Fruit fly (Drosophila melanogaster): ENCODE results near the gene CG3078.

CG3078 gene

DNA sequence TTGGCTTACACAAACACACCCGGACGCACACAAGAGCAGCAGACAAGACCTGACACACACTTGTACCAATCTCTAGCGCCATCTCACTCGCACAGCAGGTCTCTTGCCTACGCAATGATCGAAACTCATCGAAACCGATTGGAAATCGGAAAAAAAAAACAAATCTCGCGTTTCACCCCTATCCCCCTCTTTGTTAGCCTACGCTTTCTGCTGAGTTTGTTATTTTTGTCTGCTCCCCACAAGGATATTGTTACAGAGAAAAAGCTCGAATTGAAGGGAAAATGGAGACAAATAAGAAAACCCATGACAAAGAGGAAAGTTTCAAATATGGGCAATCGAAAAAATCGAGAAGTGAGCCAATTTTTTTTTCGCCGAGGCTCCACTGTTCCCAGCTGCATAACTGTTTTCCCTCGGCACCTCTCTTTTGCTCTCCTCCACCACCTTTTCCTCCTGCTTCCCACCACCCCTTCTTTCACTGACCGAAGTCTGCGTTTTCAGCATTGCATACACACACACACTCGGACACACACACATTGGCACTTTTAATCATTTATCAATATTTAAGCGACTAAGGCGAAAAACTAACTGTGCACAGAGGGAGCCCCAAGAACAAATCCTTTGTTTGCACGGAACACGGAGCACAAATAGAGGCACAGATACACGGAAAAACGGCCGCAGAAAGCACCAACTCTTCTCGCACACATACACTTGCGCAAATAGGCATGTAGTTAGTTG is 10.3 kb upstream of the CG3078 start (continued):
- TF ChIP-seq Hr38 (GFP tag; optimal IDR thresholded peaks at IDR 0.05) (no peak), CG31627 (GFP tag; optimal IDR thresholded peaks at IDR 0.05) (peak; percentile 54), Eip93F (GFP tag; optimal IDR thresholded peaks at IDR 0.05) (no peak), CG11294 (GFP tag; IDR thresholded peaks at IDR 0.05) (no peak), pdm3 (GFP tag; optimal IDR thresholded peaks at IDR 0.05) (peak; percentile 51), vri (GFP tag; optimal IDR thresholded peaks at IDR 0.05) (peak; percentile 48), CG9139 (GFP tag; optimal IDR thresholded peaks at IDR 0.05) (no peak), CG1621 (tag; optimal IDR thresholded peaks at IDR 0.05) (no peak), Eip75B (GFP tag; optimal IDR thresholded peaks at IDR 0.05) (peak; percentile 27), Hr4 (GFP tag; optimal IDR thresholded peaks at IDR 0.05) (peak; percentile 59), Blimp-1 (GFP tag; optimal IDR thresholded peaks at IDR 0.05) (no peak), fd85E (GFP tag; optimal IDR thresholded peaks at IDR 0.05) (no peak), CG16779 (tag; optimal IDR thresholded peaks at IDR 0.05) (no peak), dsx (GFP tag; optimal IDR thresholded peaks at IDR 0.05; ENCODE audit: poor library complexity, severe bottlenecking) (no peak), esn (GFP tag; optimal IDR thresholded peaks at IDR 0.05) (peak; percentile 43), CG4318 (GFP tag; optimal IDR thresholded peaks at IDR 0.05) (peak; percentile 50), CG10631 (GFP tag; optimal IDR thresholded peaks at IDR 0.05) (peak; percentile 36), achi (GFP tag; optimal IDR thresholded peaks at IDR 0.05) (peak; percentile 41), CG32006 (GFP tag; optimal IDR thresholded peaks at IDR 0.05) (peak; percentile 75), Ets21C (GFP tag; optimal IDR thresholded peaks at IDR 0.05) (peak; percentile 3), Gug (GFP tag; IDR thresholded peaks at IDR 0.05) (peak; percentile 46; the same call in 1 of the 2 replicates), ss (GFP tag; optimal IDR thresholded peaks at IDR 0.05) (peak; percentile 8 to 57), CG11902 (GFP tag; optimal IDR thresholded peaks at IDR 0.05) (peak; percentile 49), Ets96B (tag; optimal IDR thresholded peaks at IDR 0.05) (no peak), Eip78C (GFP tag) (peak; percentile 60)

dm6 chrX:2262511-2262910 is 2.8 kb upstream of the CG3078 start, which contains the start of the genes temp and CG3071:
TSS of gene temp (minus strand) at chrX:2262515.
TSS of gene CG3071 (plus strand) at chrX:2262837.
- TF ChIP-seq Gug (GFP tag; IDR thresholded peaks at IDR 0.05) (peak; percentile 27; the same call in 1 of the 2 replicates), svp (GFP tag) (peak; percentile 95), achi (GFP tag; optimal IDR thresholded peaks at IDR 0.05) (peak; percentile 33), ss (GFP tag; optimal IDR thresholded peaks at IDR 0.05) (peak; percentile 16 to 52), salr (GFP tag; optimal IDR thresholded peaks at IDR 0.05) (no peak), CG8632 (GFP tag; optimal IDR thresholded peaks at IDR 0.05) (peak; percentile 21), CG1621 (tag; optimal IDR thresholded peaks at IDR 0.05) (no peak), CG6792 (GFP tag; optimal IDR thresholded peaks at IDR 0.05) (peak; percentile 54), CG8319 (GFP tag; optimal IDR thresholded peaks at IDR 0.05) (no peak), CG34406 (GFP tag; optimal IDR thresholded peaks at IDR 0.05) (peak; percentile 54), Met (GFP tag; optimal IDR thresholded peaks at IDR 0.05) (peak; percentile 62), CG15336 (GFP tag; IDR thresholded peaks at IDR 0.05) (peak; percentile 27; the same call in 1 of the 2 replicates), fkh (GFP tag; optimal IDR thresholded peaks at IDR 0.05) (no peak), Lpt (GFP tag; optimal IDR thresholded peaks at IDR 0.05) (no peak), lz (GFP tag; optimal IDR thresholded peaks at IDR 0.05) (peak; percentile 73), dsx (GFP tag; optimal IDR thresholded peaks at IDR 0.05; ENCODE audit: poor library complexity, severe bottlenecking) (peak; percentile 16), Hr39 (GFP tag; optimal IDR thresholded peaks at IDR 0.05) (peak; percentile 69), Sox15 (GFP tag; optimal IDR thresholded peaks at IDR 0.05) (peak; percentile 39), Hr38 (GFP tag; optimal IDR thresholded peaks at IDR 0.05) (no peak), fd85E (GFP tag; optimal IDR thresholded peaks at IDR 0.05) (no peak), Eip75B (GFP tag; optimal IDR thresholded peaks at IDR 0.05) (peak; percentile 61), CG10669 (GFP tag; optimal IDR thresholded peaks at IDR 0.05) (peak; percentile 32), Ets21C (GFP tag; optimal IDR thresholded peaks at IDR 0.05) (peak; percentile 63), cyc (GFP tag; optimal IDR thresholded peaks at IDR 0.05) (peak; percentile 62), CG6276 (GFP tag; optimal IDR thresholded peaks at IDR 0.05) (no peak), CG11902 (GFP tag; optimal IDR thresholded peaks at IDR 0.05) (peak; percentile 17), CG7368 (GFP tag; optimal IDR thresholded peaks at IDR 0.05) (no peak), fd59A (GFP tag; optimal IDR thresholded peaks at IDR 0.05) (peak; percentile 8), vri (GFP tag; optimal IDR thresholded peaks at IDR 0.05) (no peak), CG4318 (GFP tag; optimal IDR thresholded peaks at IDR 0.05) (no peak), CG8119 (GFP tag; IDR thresholded peaks at IDR 0.05) (no peak), Eip93F (GFP tag; optimal IDR thresholded peaks at IDR 0.05) (no peak), acj6 (GFP tag; optimal IDR thresholded peaks at IDR 0.05) (peak; percentile 65), CG11762 (GFP tag; optimal IDR thresholded peaks at IDR 0.05; ENCODE audit: insufficient read depth) (no peak), Eip78C (GFP tag) (peak; percentile 72), esn (GFP tag; optimal IDR thresholded peaks at IDR 0.05) (peak; percentile 72), CG11294 (GFP tag; IDR thresholded peaks at IDR 0.05) (no peak; the same call in 1 of the 2 replicates), CG16779 (tag; optimal IDR thresholded peaks at IDR 0.05) (no peak), CG31627 (GFP tag; optimal IDR thresholded peaks at IDR 0.05) (peak; percentile 67)
